Worm (Caenorhabditis elegans) whole organism, midembryonic: Measurements from ENCODE around the gene lgc-41.

Experiments
- klf-2 ChIP-seq: fragments of 200-800 bp; sonication (Bioruptor generic); conservative IDR thresholded peaks from 2 replicates; pipeline ENCODE4 v1.3.6; 2022; ENCODE audit warnings: missing genetic modification reagents, missing genetic modification characterization, missing compliant biosample characterization
- ztf-23 ChIP-seq: fragments of 200-800 bp; sonication (Bioruptor generic); IDR thresholded peaks from 2 replicates; pipeline ENCODE4 v1.3.6; 2022; ENCODE audit warnings: missing genetic modification reagents, missing genetic modification characterization, missing compliant biosample characterization

DNA sequence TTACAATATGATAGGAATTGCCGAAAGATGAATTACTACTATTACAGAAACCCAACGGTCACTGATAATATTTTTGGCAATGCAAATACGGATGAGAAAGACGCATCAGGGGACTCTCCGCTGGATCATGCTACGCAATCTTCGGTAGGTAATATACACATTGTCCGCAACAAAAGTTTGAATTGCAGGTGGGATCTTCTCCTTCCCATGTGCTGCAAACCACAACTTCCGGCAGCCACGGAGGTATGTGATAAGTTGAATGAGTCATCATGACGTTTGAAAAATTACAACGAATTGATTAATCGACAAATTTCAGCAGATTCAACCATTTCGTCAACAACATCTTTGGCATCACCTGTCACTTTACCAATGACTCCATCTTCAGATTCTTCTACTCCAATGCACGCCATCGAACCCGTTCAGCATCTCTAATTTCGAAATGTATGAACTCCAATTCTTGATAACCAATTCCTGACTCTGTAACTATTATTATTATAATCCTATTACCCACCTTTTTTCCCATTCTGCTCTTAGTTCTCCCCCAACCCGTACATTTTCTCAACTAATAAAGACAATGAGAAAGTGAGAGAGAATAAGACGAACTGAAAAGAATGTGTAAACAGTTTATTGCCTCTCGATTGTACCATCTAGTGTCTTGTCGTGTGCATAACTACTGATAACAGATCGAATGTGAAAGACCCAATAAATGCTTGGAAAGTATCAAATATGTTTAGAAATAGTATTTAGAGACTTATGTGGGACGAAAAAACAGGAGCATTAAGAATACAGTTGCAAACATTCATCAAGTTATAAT is 23.3 kb downstream of the lgc-41 start:
- TF ChIP-seq klf-2 (GFP tag; lab: Robert Waterston, UW) (no peak), ztf-23 (no peak)
